Worm (Caenorhabditis elegans) whole organism, L4 larva: ENCODE results near the gene tpra-1.
A peak's percentile ranks its signal among the peaks of the same experiment; 100 is the strongest.

ENCODE experiments used
- F37D6.2 ChIP-seq: sonication (generic microtip); optimal IDR thresholded peaks from 2 replicates; lab custom pipeline; 2016; ENCODE audit warnings: mild to moderate bottlenecking, missing genetic modification characterization, missing compliant biosample characterization
- F44E2.7 ChIP-seq: fragments of 200-800 bp; sonication (Bioruptor generic); IDR thresholded peaks from 2 replicates; pipeline ENCODE4 v2.1.2; 2022; ENCODE audit warnings: missing genetic modification characterization, missing compliant biosample characterization
- T20F7.1 ChIP-seq: fragments of 200-800 bp; sonication (Bioruptor generic); optimal IDR thresholded peaks from 2 replicates; lab custom pipeline; 2018; ENCODE audit warnings: mild to moderate bottlenecking, missing genetic modification characterization, missing compliant biosample characterization
- T26A8.4 ChIP-seq: fragments of 200-800 bp; sonication (Bioruptor generic); IDR thresholded peaks from 2 replicates; pipeline ENCODE4 v1.3.6; 2022; ENCODE audit warnings: missing genetic modification characterization, missing compliant biosample characterization
- Y105C5A.15 ChIP-seq: fragments of 200-800 bp; sonication (Bioruptor generic); IDR thresholded peaks from 2 replicates; pipeline ENCODE4 v1.3.6; 2022; ENCODE audit warnings: missing genetic modification characterization, missing compliant biosample characterization
- Y5F2A.4 ChIP-seq: fragments of 200-800 bp; sonication (Bioruptor generic); optimal IDR thresholded peaks from 2 replicates; lab custom pipeline; 2018; ENCODE audit warnings: mild to moderate bottlenecking, missing genetic modification characterization, missing compliant biosample characterization
- Y75B8A.6 ChIP-seq: fragments of 200-800 bp; sonication (Bioruptor generic); IDR thresholded peaks from 2 replicates; pipeline ENCODE4 v1.3.6; 2022; ENCODE audit warnings: missing genetic modification reagents, missing genetic modification characterization, missing compliant biosample characterization
- ZK337.2 ChIP-seq: fragments of 200-800 bp; sonication (Bioruptor generic); IDR thresholded peaks from 2 replicates; pipeline ENCODE4 v1.3.6; 2022; ENCODE audit warnings: missing genetic modification reagents, missing genetic modification characterization, missing compliant biosample characterization
- aly-2 ChIP-seq: sonication (generic microtip); optimal IDR thresholded peaks from 2 replicates; lab custom pipeline; 2018; ENCODE audit warnings: missing biosample characterization, missing genetic modification characterization
- ama-1 ChIP-seq: fragments of 150-350 bp; optimal IDR thresholded peaks from 2 replicates; lab custom pipeline; 2014; ENCODE audit warnings: inconsistent platforms, mixed read lengths
- attf-4 ChIP-seq: sonication (generic microtip); optimal IDR thresholded peaks from 3 replicates; lab custom pipeline; 2017; ENCODE audit warnings: missing biosample characterization, missing genetic modification characterization
- ceh-20 ChIP-seq: fragments of 200-800 bp; sonication (Bioruptor generic); IDR thresholded peaks from 2 replicates; pipeline ENCODE4 v1.3.6; 2022; ENCODE audit warnings: missing genetic modification reagents, missing genetic modification characterization, missing compliant biosample characterization
- ceh-32 ChIP-seq: sonication (generic microtip); optimal IDR thresholded peaks from 2 replicates; lab custom pipeline; 2016; ENCODE audit warnings: mild to moderate bottlenecking, missing genetic modification characterization, missing compliant biosample characterization; ENCODE audit not compliant: poor library complexity
- cey-2 ChIP-seq: sonication (generic microtip); optimal IDR thresholded peaks from 3 replicates; lab custom pipeline; 2017; ENCODE audit warnings: missing genetic modification characterization, mild to moderate bottlenecking, missing compliant biosample characterization, antibody characterized with exemption, borderline replicate concordance; ENCODE audit not compliant: insufficient read depth
- daf-12 ChIP-seq: fragments of 150-350 bp; optimal IDR thresholded peaks from 2 replicates; lab custom pipeline; 2014; ENCODE audit warnings: missing biosample characterization, missing genetic modification reagents, missing genetic modification characterization
- daf-16 ChIP-seq, 3 experiments: sonication (generic microtip); optimal IDR thresholded peaks; 2 replicates each; lab custom pipeline; 2016 to 2017; ENCODE audit warnings: missing genetic modification characterization in 3 of 3, missing genetic modification reagents in 3 of 3, mild to moderate bottlenecking in 2 of 3, missing compliant biosample characterization in 2 of 3, missing biosample characterization in 1 of 3, moderate library complexity in 1 of 3
- daf-19 ChIP-seq: fragments of 200-800 bp; sonication (Bioruptor generic); conservative IDR thresholded peaks from 2 replicates; pipeline ENCODE4 v1.3.6; 2022; ENCODE audit warnings: missing genetic modification characterization, missing compliant biosample characterization
- dmd-8 ChIP-seq: fragments of 200-800 bp; sonication (Bioruptor generic); IDR thresholded peaks from 2 replicates; pipeline ENCODE4 v1.3.6; 2022; ENCODE audit warnings: missing genetic modification characterization, missing compliant biosample characterization
- duxl-1 ChIP-seq: sonication (generic microtip); optimal IDR thresholded peaks from 2 replicates; lab custom pipeline; 2016; ENCODE audit warnings: mild to moderate bottlenecking, missing genetic modification characterization, moderate library complexity, missing compliant biosample characterization; ENCODE audit not compliant: poor library complexity
- egl-27 ChIP-seq: sonication (generic microtip); optimal IDR thresholded peaks from 3 replicates; lab custom pipeline; 2017; ENCODE audit warnings: missing biosample characterization, missing genetic modification reagents, missing genetic modification characterization
- egl-43 ChIP-seq: fragments of 200-800 bp; sonication (Bioruptor generic); IDR thresholded peaks from 2 replicates; pipeline ENCODE4 v1.3.6; 2022; ENCODE audit warnings: missing genetic modification reagents, missing genetic modification characterization, missing compliant biosample characterization
- hlh-11 ChIP-seq: fragments of 200-800 bp; sonication (Bioruptor generic); optimal IDR thresholded peaks from 2 replicates; lab custom pipeline; 2018; ENCODE audit warnings: mild to moderate bottlenecking, missing genetic modification characterization, missing compliant biosample characterization
- hlh-30 ChIP-seq: sonication (generic microtip); optimal IDR thresholded peaks from 2 replicates; lab custom pipeline; 2017; ENCODE audit warnings: antibody characterized with exemption, mild to moderate bottlenecking, missing genetic modification characterization, missing compliant biosample characterization; ENCODE audit not compliant: insufficient read depth
- hmg-1.1 ChIP-seq: fragments of 200-800 bp; sonication (Bioruptor generic); IDR thresholded peaks from 2 replicates; pipeline ENCODE4 v1.3.6; 2022; ENCODE audit warnings: missing genetic modification reagents, missing genetic modification characterization, missing compliant biosample characterization
- lin-15B ChIP-seq: fragments of 150-350 bp; sonication (generic microtip); optimal IDR thresholded peaks from 3 replicates; lab custom pipeline; 2014; ENCODE audit warnings: missing biosample characterization, missing genetic modification characterization
- lin-38 ChIP-seq: fragments of 200-800 bp; sonication (Bioruptor generic); IDR thresholded peaks from 2 replicates; pipeline ENCODE4 v1.3.6; 2022; ENCODE audit warnings: missing genetic modification reagents, missing genetic modification characterization, missing compliant biosample characterization
- lir-3 ChIP-seq: sonication (generic microtip); optimal IDR thresholded peaks from 2 replicates; lab custom pipeline; 2016; ENCODE audit warnings: mild to moderate bottlenecking, missing genetic modification characterization, missing compliant biosample characterization
- madf-5 ChIP-seq, 2 experiments: fragments of 200-800 bp; sonication (Bioruptor generic); IDR thresholded peaks; 2 replicates each; pipeline ENCODE4 v1.3.6; 2022; ENCODE audit warnings: missing compliant biosample characterization in 2 of 2, missing genetic modification characterization in 2 of 2
- madf-9 ChIP-seq: fragments of 200-800 bp; sonication (Bioruptor generic); conservative IDR thresholded peaks from 2 replicates; pipeline ENCODE4 v1.3.6; 2022; ENCODE audit warnings: missing genetic modification reagents, missing genetic modification characterization, missing compliant biosample characterization
- mxl-3 ChIP-seq: fragments of 200-800 bp; sonication (Bioruptor generic); optimal IDR thresholded peaks from 2 replicates; lab custom pipeline; 2018; ENCODE audit warnings: mild to moderate bottlenecking, missing genetic modification characterization, missing compliant biosample characterization
- nhr-41 ChIP-seq: fragments of 200-800 bp; sonication (Bioruptor generic); IDR thresholded peaks from 2 replicates; pipeline ENCODE4 v1.3.6; 2022; ENCODE audit warnings: missing genetic modification reagents, missing genetic modification characterization, missing compliant biosample characterization
- nhr-42 ChIP-seq: fragments of 200-800 bp; sonication (Bioruptor generic); IDR thresholded peaks from 2 replicates; pipeline ENCODE4 v1.3.6; 2022; ENCODE audit warnings: missing genetic modification characterization, missing compliant biosample characterization
- pha-4 ChIP-seq, 2 experiments: fragments of 150-350 bp in 1 of 2; fragments of 200-800 bp in 1 of 2; sonication (Bioruptor generic) in 1 of 2; IDR thresholded peaks in 1 of 2; optimal IDR thresholded peaks in 1 of 2; 2 replicates each; pipeline versions ENCODE4 v1.3.6 to Lab custom; 2014 to 2022; ENCODE audit warnings: missing genetic modification characterization in 2 of 2, missing genetic modification reagents in 2 of 2, missing biosample characterization in 1 of 2, missing compliant biosample characterization in 1 of 2
- php-3 ChIP-seq: fragments of 200-800 bp; sonication (Bioruptor generic); IDR thresholded peaks from 2 replicates; pipeline ENCODE4 v1.3.6; 2022; ENCODE audit warnings: missing genetic modification reagents, missing genetic modification characterization, missing compliant biosample characterization
- pqm-1 ChIP-seq: sonication (generic microtip); optimal IDR thresholded peaks from 2 replicates; lab custom pipeline; 2017; ENCODE audit warnings: missing biosample characterization, missing genetic modification characterization
- rbr-2 ChIP-seq: sonication (generic microtip); optimal IDR thresholded peaks from 2 replicates; lab custom pipeline; 2016; ENCODE audit warnings: missing genotype, missing genetic modification characterization, missing compliant biosample characterization
- saeg-2 ChIP-seq: fragments of 200-800 bp; sonication (Bioruptor generic); IDR thresholded peaks from 2 replicates; pipeline ENCODE4 v1.3.6; 2022; ENCODE audit warnings: missing genetic modification reagents, missing genetic modification characterization, missing compliant biosample characterization
- spr-1 ChIP-seq: sonication (generic microtip); optimal IDR thresholded peaks from 2 replicates; lab custom pipeline; 2016; ENCODE audit warnings: mild to moderate bottlenecking, missing genetic modification characterization, missing compliant biosample characterization
- spr-3 ChIP-seq: fragments of 200-800 bp; sonication (Bioruptor generic); optimal IDR thresholded peaks from 2 replicates; lab custom pipeline; 2018; ENCODE audit warnings: mild to moderate bottlenecking, missing genetic modification characterization, missing compliant biosample characterization
- tag-97 ChIP-seq: fragments of 200-800 bp; sonication (Bioruptor generic); IDR thresholded peaks from 2 replicates; pipeline ENCODE4 v1.3.6; 2022; ENCODE audit warnings: missing genetic modification characterization, missing compliant biosample characterization
- tra-1 ChIP-seq: fragments of 200-800 bp; sonication (Bioruptor generic); IDR thresholded peaks from 2 replicates; pipeline ENCODE4 v1.3.6; 2022; ENCODE audit warnings: missing genetic modification reagents, missing genetic modification characterization, missing compliant biosample characterization
- unc-130 ChIP-seq: sonication (generic microtip); optimal IDR thresholded peaks from 2 replicates; lab custom pipeline; 2016; ENCODE audit warnings: missing genetic modification reagents, missing genetic modification characterization, missing compliant biosample characterization
- unc-62 ChIP-seq, 3 experiments: fragments of 150-350 bp in 1 of 3; sonication (generic microtip); optimal IDR thresholded peaks in 2 of 3; peaks in 1 of 3; 1 replicate in 1 of 3; 2 replicates in 2 of 3; lab custom pipeline; 2014 to 2017; ENCODE audit warnings: missing biosample characterization in 3 of 3, missing genetic modification characterization in 3 of 3, missing genetic modification reagents in 3 of 3, missing genotype in 1 of 3
- vab-7 ChIP-seq: fragments of 200-800 bp; sonication (Bioruptor generic); IDR thresholded peaks from 2 replicates; pipeline ENCODE4 v1.3.6; 2022; ENCODE audit warnings: missing genetic modification reagents, missing genetic modification characterization, missing compliant biosample characterization
- zfp-2 ChIP-seq: sonication (generic microtip); optimal IDR thresholded peaks from 2 replicates; lab custom pipeline; 2016; ENCODE audit warnings: mild to moderate bottlenecking, missing genetic modification characterization, missing compliant biosample characterization
- zfp-3 ChIP-seq: fragments of 200-800 bp; sonication (Bioruptor generic); conservative IDR thresholded peaks from 2 replicates; pipeline ENCODE4 v1.3.6; 2022; ENCODE audit warnings: missing genetic modification reagents, missing genetic modification characterization, missing compliant biosample characterization
- zip-11 ChIP-seq: fragments of 200-800 bp; sonication (Bioruptor generic); IDR thresholded peaks from 2 replicates; pipeline ENCODE4 v1.3.6; 2022; ENCODE audit warnings: missing genetic modification characterization, missing compliant biosample characterization
- zip-2 ChIP-seq: fragments of 150-350 bp; optimal IDR thresholded peaks from 2 replicates; lab custom pipeline; 2014; ENCODE audit warnings: missing biosample characterization, missing genetic modification characterization

Gene tpra-1

ce11 chrIV:8973249-8973958, 17.1 kb downstream of the tpra-1 start, which contains the start of gene C53B4.3 (continued):
- no peak for TF ChIP-seq egl-43 (GFP tag; lab: Robert Waterston, UW)
- no peak for TF ChIP-seq tag-97 (GFP tag; lab: Robert Waterston, UW)
- peak; percentile 56 for TF ChIP-seq T20F7.1 (GFP tag; lab: Kevin White, UChicago)
- TF ChIP-seq zfp-2 (tag; lab: Kevin White, UChicago) = no peak
- TF ChIP-seq daf-12 (tag; lab: Kevin White, UChicago) = no peak
- TF ChIP-seq lir-3 (tag; lab: Kevin White, UChicago) = no peak
- no peak for TF ChIP-seq daf-19 (GFP tag; lab: Robert Waterston, UW)
- no peak for TF ChIP-seq madf-5 (GFP tag; IDR thresholded peaks at IDR 0.05; lab: Robert Waterston, UW)
- TF ChIP-seq T26A8.4 = no peak
- TF ChIP-seq egl-27 (tag; lab: Kevin White, UChicago) = no peak
- peak; percentile 68 for TF ChIP-seq hlh-30 (tag; lab: Kevin White, UChicago)
- peak; percentile 14 for TF ChIP-seq mxl-3 (GFP tag; lab: Kevin White, UChicago)
- TF ChIP-seq daf-16 (GFP tag; optimal IDR thresholded peaks at IDR 0.05; lab: Kevin White, UChicago) = no peak
- TF ChIP-seq daf-16 (tag; optimal IDR thresholded peaks at IDR 0.05; lab: Kevin White, UChicago) = peak; percentile 42
- no peak for TF ChIP-seq saeg-2
- TF ChIP-seq duxl-1 (tag; lab: Kevin White, UChicago) = peak; percentile 57
- no peak for TF ChIP-seq ceh-32 (tag; lab: Kevin White, UChicago)
- peak; percentile 44 for TF ChIP-seq hlh-11 (tag; lab: Kevin White, UChicago)
- no peak for TF ChIP-seq F44E2.7 (GFP tag; lab: Robert Waterston, UW)
- no peak for TF ChIP-seq Y105C5A.15 (GFP tag; lab: Robert Waterston, UW)
- TF ChIP-seq php-3 (GFP tag; lab: Robert Waterston, UW) = no peak
- no peak for TF ChIP-seq hmg-1.1 (GFP tag; lab: Robert Waterston, UW)
- TF ChIP-seq Y75B8A.6 (GFP tag; lab: Robert Waterston, UW) = no peak
- peak; percentile 73 for TF ChIP-seq pqm-1 (tag; lab: Kevin White, UChicago)
- TF ChIP-seq ceh-20 = no peak; the same call in 1 of the 2 replicates
- TF ChIP-seq zfp-3 (GFP tag; lab: Robert Waterston, UW) = no peak
- no peak for TF ChIP-seq tra-1
- 0 out of 2 replicates have a peak, but pooled peaks have one; percentile 42 for TF ChIP-seq madf-9 (GFP tag; lab: Robert Waterston, UW)
- peak; percentile 90 for TF ChIP-seq ZK337.2
- TF ChIP-seq lin-15B = no peak
- no peak for TF ChIP-seq F37D6.2 (tag; lab: Kevin White, UChicago)
- TF ChIP-seq unc-62 (GFP tag; optimal IDR thresholded peaks at IDR 0.05 in 1 of 2; lab: Kevin White, UChicago) = no peak
- TF ChIP-seq unc-62 (tag; optimal IDR thresholded peaks at IDR 0.05; lab: Kevin White, UChicago) = no peak
- TF ChIP-seq vab-7 (GFP tag; lab: Robert Waterston, UW) = no peak
- TF ChIP-seq lin-38 = no peak; the same call in 1 of the 2 replicates
- TF ChIP-seq rbr-2 = peak; percentile 59
- TF ChIP-seq spr-3 (GFP tag; lab: Kevin White, UChicago) = no peak
- no peak for TF ChIP-seq pha-4 (GFP tag; IDR thresholded peaks at IDR 0.05; lab: Robert Waterston, UW)
- TF ChIP-seq pha-4 (tag; optimal IDR thresholded peaks at IDR 0.05; lab: Kevin White, UChicago) = peak; percentile 48
- TF ChIP-seq unc-130 (GFP tag; lab: Kevin White, UChicago) = peak; percentile 85
- TF ChIP-seq nhr-42 (GFP tag; lab: Robert Waterston, UW) = no peak
- TF ChIP-seq zip-11 = no peak
- no peak for TF ChIP-seq dmd-8
- no peak for TF ChIP-seq spr-1 (tag; lab: Kevin White, UChicago)
- TF ChIP-seq Y5F2A.4 (GFP tag; lab: Kevin White, UChicago) = no peak
- TF ChIP-seq aly-2 = no peak
- TF ChIP-seq ama-1 (lab: Kevin White, UChicago) = no peak
- no peak for TF ChIP-seq nhr-41 (GFP tag; lab: Robert Waterston, UW)
- TF ChIP-seq cey-2 (tag; lab: Kevin White, UChicago) = no peak
- no peak for TF ChIP-seq attf-4 (tag; lab: Kevin White, UChicago)
- no peak for TF ChIP-seq zip-2 (tag; lab: Kevin White, UChicago)
